Fruit fly (Drosophila melanogaster) whole organism, adult: Measurements from ENCODE around the gene CG42495.

Experiments
- CG11617 ChIP-seq: fragments of 200-800 bp; sonication (Bioruptor generic); optimal IDR thresholded peaks from 2 replicates; lab custom pipeline; 2017; ENCODE audit warnings: mild to moderate bottlenecking, missing biosample characterization, missing genetic modification reagents, missing genetic modification characterization
- CG12768 ChIP-seq: fragments of 200-800 bp; sonication (Bioruptor generic); optimal IDR thresholded peaks from 2 replicates; lab custom pipeline; 2017; ENCODE audit warnings: missing biosample characterization, missing genetic modification characterization, mild to moderate bottlenecking, moderate library complexity, missing genetic modification reagents
- CG14711 ChIP-seq: fragments of 200-800 bp; sonication (Bioruptor generic); optimal IDR thresholded peaks from 2 replicates; lab custom pipeline; 2018; ENCODE audit warnings: missing biosample characterization, mild to moderate bottlenecking, missing genetic modification characterization, moderate library complexity
- Clk ChIP-seq: fragments of 200-800 bp; sonication (Bioruptor generic); optimal IDR thresholded peaks from 2 replicates; lab custom pipeline; 2017; ENCODE audit warnings: missing biosample characterization, missing genetic modification characterization
- Hr96 ChIP-seq: fragments of 200-800 bp; sonication (Bioruptor generic); optimal IDR thresholded peaks from 2 replicates; lab custom pipeline; 2016; ENCODE audit warnings: missing biosample characterization, missing genetic modification characterization
- Mnt ChIP-seq: fragments of 200-800 bp; sonication (Bioruptor generic); optimal IDR thresholded peaks from 2 replicates; lab custom pipeline; 2016; ENCODE audit warnings: missing biosample characterization, mild to moderate bottlenecking, missing genetic modification characterization
- bab1 ChIP-seq: fragments of 200-800 bp; sonication (Bioruptor generic); optimal IDR thresholded peaks from 3 replicates; lab custom pipeline; 2019; ENCODE audit warnings: missing biosample characterization, mild to moderate bottlenecking, missing genetic modification characterization, moderate library complexity
- kay ChIP-seq: fragments of 200-800 bp; sonication (Bioruptor generic); peaks from one replicate; lab custom pipeline; 2016; ENCODE audit warnings: missing biosample characterization, missing genetic modification characterization, borderline replicate concordance

- TF ChIP-seq CG12768, result no peak
- TF ChIP-seq Hr96 (GFP tag; lab: Kevin White, UChicago), result no peak
- no peak for TF ChIP-seq CG14711
- TF ChIP-seq CG11617 (GFP tag; lab: Kevin White, UChicago), result no peak
- TF ChIP-seq bab1 (GFP tag; lab: Kevin White, UChicago), result no peak
- no peak for TF ChIP-seq kay (GFP tag; lab: Kevin White, UChicago)
- TF ChIP-seq Clk (GFP tag; lab: Kevin White, UChicago), result no peak
- TF ChIP-seq Mnt, result no peak
Measured at dm6 chr3L:18686220-18686801, 19.1 kb downstream of the CG42495 start, which contains the start of gene Cyp12c1.
